Fruit fly (Drosophila melanogaster) whole organism, prepupa: ENCODE data around the gene Fuca.

Experiments
- Blimp-1 ChIP-seq: fragments of 200-800 bp; sonication (Bioruptor generic); optimal IDR thresholded peaks from 3 replicates; lab custom pipeline; 2017; ENCODE audit warnings: missing biosample characterization, missing genetic modification characterization, mild to moderate bottlenecking, moderate library complexity, missing genetic modification reagents
- CG10631 ChIP-seq: fragments of 200-800 bp; sonication (Bioruptor generic); optimal IDR thresholded peaks from 2 replicates; lab custom pipeline; 2016; ENCODE audit warnings: missing biosample characterization, missing genetic modification characterization
- CG10669 ChIP-seq: fragments of 200-800 bp; sonication (Bioruptor generic); optimal IDR thresholded peaks from 3 replicates; lab custom pipeline; 2018; ENCODE audit warnings: missing biosample characterization, mild to moderate bottlenecking, missing genetic modification characterization, moderate library complexity
- CG11294 ChIP-seq: fragments of 200-800 bp; sonication (Bioruptor generic); IDR thresholded peaks from 2 replicates; pipeline ENCODE4 v1.3.6; 2022; ENCODE audit warnings: missing biosample characterization, missing genetic modification characterization
- CG11762 ChIP-seq: fragments of 200-800 bp; sonication (Bioruptor generic); optimal IDR thresholded peaks from 3 replicates; lab custom pipeline; 2016; ENCODE audit warnings: missing biosample characterization, missing genetic modification characterization; ENCODE audit not compliant: insufficient read depth
- CG11902 ChIP-seq: fragments of 200-800 bp; sonication (Bioruptor generic); optimal IDR thresholded peaks from 3 replicates; lab custom pipeline; 2016; ENCODE audit warnings: missing biosample characterization, missing genetic modification characterization
- CG15336 ChIP-seq: fragments of 200-800 bp; sonication (Bioruptor generic); IDR thresholded peaks from 2 replicates; pipeline ENCODE4 v1.3.6; 2022; ENCODE audit warnings: missing biosample characterization, missing genetic modification characterization
- CG1621 ChIP-seq: fragments of 200-800 bp; sonication (Bioruptor generic); optimal IDR thresholded peaks from 3 replicates; lab custom pipeline; 2018; ENCODE audit warnings: missing biosample characterization, mild to moderate bottlenecking, missing genetic modification characterization
- CG3032 ChIP-seq: fragments of 200-800 bp; optimal IDR thresholded peaks from 2 replicates; lab custom pipeline; 2019; ENCODE audit warnings: missing biosample characterization, mild to moderate bottlenecking, missing genetic modification characterization, moderate library complexity
- CG32006 ChIP-seq: fragments of 200-800 bp; sonication (Bioruptor generic); optimal IDR thresholded peaks from 3 replicates; lab custom pipeline; 2017; ENCODE audit warnings: missing biosample characterization, mild to moderate bottlenecking, missing genetic modification characterization
- CG3919 ChIP-seq: fragments of 200-800 bp; sonication (Bioruptor generic); optimal IDR thresholded peaks from 3 replicates; lab custom pipeline; 2016; ENCODE audit warnings: missing biosample characterization, missing genetic modification characterization
- CG4318 ChIP-seq: fragments of 200-800 bp; sonication (Bioruptor generic); optimal IDR thresholded peaks from 3 replicates; lab custom pipeline; 2017; ENCODE audit warnings: missing biosample characterization, mild to moderate bottlenecking, missing genetic modification characterization
- CG6163 ChIP-seq: fragments of 200-800 bp; sonication (Bioruptor generic); IDR thresholded peaks from 3 replicates; pipeline ENCODE4 v1.3.6; 2022; ENCODE audit warnings: missing biosample characterization, missing genetic modification characterization
- CG6276 ChIP-seq: fragments of 200-800 bp; sonication (Bioruptor generic); optimal IDR thresholded peaks from 2 replicates; lab custom pipeline; 2017; ENCODE audit warnings: missing biosample characterization, mild to moderate bottlenecking, missing genetic modification characterization
- CG6808 ChIP-seq: fragments of 200-800 bp; sonication (Bioruptor generic); optimal IDR thresholded peaks from 3 replicates; lab custom pipeline; 2017; ENCODE audit warnings: missing biosample characterization, missing genetic modification characterization, mild to moderate bottlenecking, moderate library complexity, missing genetic modification reagents
- CG7368 ChIP-seq: fragments of 200-800 bp; sonication (Bioruptor generic); optimal IDR thresholded peaks from 3 replicates; lab custom pipeline; 2016; ENCODE audit warnings: missing biosample characterization, missing genetic modification characterization
- CG8119 ChIP-seq: fragments of 200-800 bp; sonication (Bioruptor generic); IDR thresholded peaks from 3 replicates; pipeline ENCODE4 v1.3.6; 2022; ENCODE audit warnings: missing biosample characterization, missing genetic modification characterization
- Eip78C ChIP-seq: fragments of 200-800 bp; sonication (Bioruptor generic); peaks from one replicate; lab custom pipeline; 2016; ENCODE audit warnings: missing biosample characterization, missing genetic modification characterization
- Eip93F ChIP-seq: fragments of 200-800 bp; sonication (Bioruptor generic); optimal IDR thresholded peaks from 2 replicates; lab custom pipeline; 2016; ENCODE audit warnings: missing biosample characterization, mild to moderate bottlenecking, missing genetic modification characterization
- Ets21C ChIP-seq: fragments of 200-800 bp; sonication (Bioruptor generic); optimal IDR thresholded peaks from 3 replicates; lab custom pipeline; 2016; ENCODE audit warnings: missing biosample characterization, missing genetic modification characterization
- Ets96B ChIP-seq: fragments of 200-800 bp; optimal IDR thresholded peaks from 2 replicates; lab custom pipeline; 2019; ENCODE audit warnings: missing biosample characterization, mild to moderate bottlenecking, missing genetic modification characterization, moderate library complexity
- Gug ChIP-seq: fragments of 200-800 bp; sonication (Bioruptor generic); IDR thresholded peaks from 2 replicates; pipeline ENCODE4 v1.3.6; 2022; ENCODE audit warnings: missing biosample characterization, missing genetic modification characterization
- Hr39 ChIP-seq: fragments of 200-800 bp; sonication (Bioruptor generic); optimal IDR thresholded peaks from 2 replicates; lab custom pipeline; 2016; ENCODE audit warnings: missing biosample characterization, missing genetic modification characterization
- Hr4 ChIP-seq: fragments of 200-800 bp; sonication (Bioruptor generic); optimal IDR thresholded peaks from 3 replicates; lab custom pipeline; 2016; ENCODE audit warnings: missing biosample characterization, missing genetic modification characterization
- Met ChIP-seq: fragments of 200-800 bp; sonication (Bioruptor generic); optimal IDR thresholded peaks from 3 replicates; lab custom pipeline; 2016; ENCODE audit warnings: missing biosample characterization, missing genetic modification characterization
- Smox ChIP-seq: fragments of 200-800 bp; sonication (Bioruptor generic); optimal IDR thresholded peaks from 3 replicates; lab custom pipeline; 2016; ENCODE audit warnings: missing biosample characterization, missing genetic modification characterization
- Sox14 ChIP-seq: fragments of 200-800 bp; sonication (Bioruptor generic); optimal IDR thresholded peaks from 3 replicates; lab custom pipeline; 2016; ENCODE audit warnings: missing biosample characterization, missing genetic modification characterization
- Sox15 ChIP-seq: fragments of 200-800 bp; sonication (Bioruptor generic); optimal IDR thresholded peaks from 3 replicates; lab custom pipeline; 2016; ENCODE audit warnings: missing biosample characterization, missing genetic modification characterization
- achi ChIP-seq: fragments of 200-800 bp; sonication (Bioruptor generic); optimal IDR thresholded peaks from 3 replicates; lab custom pipeline; 2016; ENCODE audit warnings: missing biosample characterization, missing genetic modification characterization
- acj6 ChIP-seq: fragments of 200-800 bp; sonication (Bioruptor generic); optimal IDR thresholded peaks from 3 replicates; lab custom pipeline; 2016; ENCODE audit warnings: missing biosample characterization, missing genetic modification characterization
- cyc ChIP-seq: fragments of 200-800 bp; sonication (Bioruptor generic); optimal IDR thresholded peaks from 3 replicates; lab custom pipeline; 2016; ENCODE audit warnings: missing biosample characterization, missing genetic modification characterization
- dac ChIP-seq: fragments of 200-800 bp; sonication (Bioruptor generic); optimal IDR thresholded peaks from 2 replicates; lab custom pipeline; 2017; ENCODE audit warnings: missing biosample characterization, mild to moderate bottlenecking, missing genetic modification characterization
- dsx ChIP-seq: fragments of 200-800 bp; optimal IDR thresholded peaks from 3 replicates; lab custom pipeline; 2019; ENCODE audit warnings: missing biosample characterization, mild to moderate bottlenecking, missing genetic modification characterization, moderate library complexity; ENCODE audit not compliant: poor library complexity, severe bottlenecking
- eg ChIP-seq: fragments of 200-800 bp; sonication (Bioruptor generic); IDR thresholded peaks from 3 replicates; pipeline ENCODE4 v1.3.6; 2022; ENCODE audit warnings: missing biosample characterization, missing genetic modification characterization
- esn ChIP-seq: fragments of 200-800 bp; sonication (Bioruptor generic); optimal IDR thresholded peaks from 2 replicates; lab custom pipeline; 2016; ENCODE audit warnings: missing biosample characterization, mild to moderate bottlenecking, missing genetic modification characterization, moderate library complexity
- fd59A ChIP-seq: fragments of 200-800 bp; sonication (Bioruptor generic); optimal IDR thresholded peaks from 2 replicates; lab custom pipeline; 2017; ENCODE audit warnings: missing biosample characterization, mild to moderate bottlenecking, missing genetic modification characterization, missing genetic modification reagents
- fd85E ChIP-seq: fragments of 200-800 bp; sonication (Bioruptor generic); optimal IDR thresholded peaks from 3 replicates; lab custom pipeline; 2016; ENCODE audit warnings: missing biosample characterization, missing genetic modification characterization
- fkh ChIP-seq: fragments of 200-800 bp; sonication (Bioruptor generic); optimal IDR thresholded peaks from 3 replicates; lab custom pipeline; 2017; ENCODE audit warnings: missing biosample characterization, mild to moderate bottlenecking, missing genetic modification characterization, moderate library complexity
- net ChIP-seq: fragments of 200-800 bp; sonication (Bioruptor generic); optimal IDR thresholded peaks from 3 replicates; lab custom pipeline; 2016; ENCODE audit warnings: missing biosample characterization, missing genetic modification characterization
- salr ChIP-seq, 2 experiments: fragments of 200-800 bp; sonication (Bioruptor generic); optimal IDR thresholded peaks; 3 replicates each; lab custom pipeline; 2016 to 2018; ENCODE audit warnings: missing biosample characterization in 2 of 2, missing genetic modification characterization in 2 of 2, mild to moderate bottlenecking in 1 of 2
- spab ChIP-seq: fragments of 200-800 bp; sonication (Bioruptor generic); optimal IDR thresholded peaks from 2 replicates; lab custom pipeline; 2017; ENCODE audit warnings: missing biosample characterization, mild to moderate bottlenecking, missing genetic modification characterization, missing genetic modification reagents
- ss ChIP-seq, 2 experiments: fragments of 200-800 bp; sonication (Bioruptor generic); optimal IDR thresholded peaks; 2 replicates in 1 of 2; 3 replicates in 1 of 2; lab custom pipeline; 2017 to 2018; ENCODE audit warnings: mild to moderate bottlenecking in 2 of 2, missing biosample characterization in 2 of 2, missing genetic modification characterization in 2 of 2, moderate library complexity in 1 of 2
- svp ChIP-seq: fragments of 200-800 bp; sonication (Bioruptor generic); peaks from one replicate; lab custom pipeline; 2016; ENCODE audit warnings: missing biosample characterization, missing genetic modification characterization
- topi ChIP-seq: fragments of 200-800 bp; sonication (Bioruptor generic); optimal IDR thresholded peaks from 3 replicates; lab custom pipeline; 2016; ENCODE audit warnings: missing biosample characterization, missing genetic modification characterization
- vri ChIP-seq: fragments of 200-800 bp; sonication (Bioruptor generic); optimal IDR thresholded peaks from 3 replicates; lab custom pipeline; 2016; ENCODE audit warnings: missing biosample characterization, mild to moderate bottlenecking, missing genetic modification characterization

Fuca gene

DNA sequence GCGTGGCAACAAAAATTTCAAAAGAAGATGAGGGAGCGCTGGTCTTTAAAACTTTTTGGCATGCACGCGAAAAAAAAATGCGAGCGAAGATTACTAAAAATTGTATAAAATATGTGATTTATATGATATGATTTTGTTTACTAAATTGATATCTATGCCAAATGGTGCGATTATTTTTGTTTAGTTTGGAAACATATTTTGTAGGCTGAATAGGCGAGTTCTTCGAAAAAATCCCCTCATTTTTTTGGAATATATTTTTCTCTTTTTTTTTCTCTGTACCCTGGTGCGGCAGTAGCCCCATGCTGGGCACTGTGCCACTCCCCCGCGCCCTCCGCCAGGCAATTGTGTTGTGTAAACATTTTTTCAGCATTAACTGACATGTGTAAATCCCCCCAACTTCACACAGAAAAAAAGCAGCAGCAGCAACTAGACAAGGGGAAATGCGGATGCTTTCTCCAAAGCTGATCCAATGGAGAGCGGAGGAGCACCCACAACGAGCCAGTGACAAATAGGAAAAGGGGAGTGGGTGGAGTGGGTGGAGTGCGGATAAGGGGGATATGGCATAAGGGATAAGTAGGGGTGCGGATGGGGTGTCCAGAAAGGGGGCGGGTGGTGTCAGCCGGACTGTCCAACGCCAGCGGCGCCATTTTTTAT is 36.4 kb downstream of the Fuca start (continued):
- TF ChIP-seq Met (peak; percentile 47), esn (peak; percentile 46), topi (GFP tag; lab: Kevin White, UChicago) (peak; percentile 9), acj6 (GFP tag; lab: Kevin White, UChicago) (peak; percentile 42), CG6276 (GFP tag; lab: Kevin White, UChicago) (no peak), Gug (GFP tag; lab: Robert Waterston, UW) (no peak), CG6163 (GFP tag; lab: Robert Waterston, UW) (peak; percentile 34; the same call in 1 of the 3 replicates), CG11902 (GFP tag; lab: Kevin White, UChicago) (no peak), fkh (GFP tag; lab: Kevin White, UChicago) (no peak), Eip78C (GFP tag; lab: Kevin White, UChicago) (peak; percentile 78), CG10669 (GFP tag; lab: Kevin White, UChicago) (peak; percentile 12), Sox14 (GFP tag; lab: Kevin White, UChicago) (no peak), CG11294 (GFP tag; lab: Robert Waterston, UW) (no peak), CG11762 (GFP tag; lab: Kevin White, UChicago) (no peak), salr (GFP tag; optimal IDR thresholded peaks at IDR 0.05; lab: Kevin White, UChicago) (peak in 1 of 2 experiments; percentile 14), achi (GFP tag; lab: Kevin White, UChicago) (peak; percentile 27), CG7368 (no peak)

- no peak for TF ChIP-seq dac
- peak; percentile 19 for TF ChIP-seq CG32006 (GFP tag; lab: Kevin White, UChicago)
- TF ChIP-seq eg (GFP tag; lab: Robert Waterston, UW): 0 out of 3 replicates have a peak, but pooled peaks have one; percentile 12
- no peak for TF ChIP-seq fd85E (GFP tag; lab: Kevin White, UChicago)
- 0 out of 3 replicates have a peak, but pooled peaks have one; percentile 20 for TF ChIP-seq CG8119
- peak; percentile 81 for TF ChIP-seq Eip78C (GFP tag; lab: Kevin White, UChicago)
- TF ChIP-seq achi (GFP tag; lab: Kevin White, UChicago): peak; percentile 6
- TF ChIP-seq CG1621 (tag; lab: Kevin White, UChicago): no peak
- TF ChIP-seq CG3919 (GFP tag; lab: Kevin White, UChicago): peak; percentile 25
- peak; percentile 3 for TF ChIP-seq Ets96B
These were observed 38.0 kb downstream of the Fuca start for dm6 chr3L:11484483-11484882.

DNA sequence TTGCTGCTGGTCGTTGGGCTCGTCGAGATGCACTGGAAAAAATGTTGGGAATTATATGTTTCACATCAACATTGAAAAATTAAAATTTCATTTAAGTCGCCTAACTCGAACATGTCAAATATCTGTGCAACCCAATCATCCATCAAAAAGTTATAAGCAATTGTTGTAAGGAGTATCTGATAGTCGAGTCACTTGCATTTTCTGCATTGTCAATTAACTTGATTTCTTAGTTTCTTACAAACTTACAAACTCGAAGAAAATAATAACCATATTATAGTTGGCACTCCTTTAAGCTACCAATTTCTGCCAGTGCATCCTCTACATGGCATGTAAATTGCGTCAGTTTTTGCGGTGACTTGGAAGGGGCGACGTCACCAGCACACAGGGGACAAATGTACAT is 39.4 kb downstream of the Fuca start:
- TF ChIP-seq svp (GFP tag; lab: Kevin White, UChicago) (peak; percentile 83), Eip93F (no peak), Smox (GFP tag; lab: Kevin White, UChicago) (peak; percentile 63), vri (GFP tag; lab: Kevin White, UChicago) (no peak), Sox14 (GFP tag; lab: Kevin White, UChicago) (peak; percentile 73), CG15336 (GFP tag; lab: Robert Waterston, UW) (peak; percentile 47; the same call in 1 of the 2 replicates), net (peak; percentile 61), CG3919 (GFP tag; lab: Kevin White, UChicago) (peak; percentile 68), CG6808 (GFP tag; lab: Kevin White, UChicago) (peak; percentile 58), CG4318 (GFP tag; lab: Kevin White, UChicago) (peak; percentile 65), Hr39 (GFP tag; lab: Kevin White, UChicago) (peak; percentile 71), fd59A (peak; percentile 67), Met (peak; percentile 67), salr (GFP tag; optimal IDR thresholded peaks at IDR 0.05; lab: Kevin White, UChicago) (peak; percentile 33 to 75), spab (GFP tag; lab: Kevin White, UChicago) (peak; percentile 54), CG7368 (peak; percentile 40), ss (GFP tag; optimal IDR thresholded peaks at IDR 0.05; lab: Kevin White, UChicago) (peak; percentile 49 to 72), CG32006 (GFP tag; lab: Kevin White, UChicago) (peak; percentile 76), Ets21C (peak; percentile 51), CG11762 (GFP tag; lab: Kevin White, UChicago) (peak; percentile 51), CG3032 (tag; lab: Kevin White, UChicago) (peak; percentile 69), dsx (GFP tag; lab: Kevin White, UChicago) (peak; percentile 61), Sox15 (peak; percentile 54), Hr4 (GFP tag; lab: Kevin White, UChicago) (peak; percentile 65), CG10631 (GFP tag; lab: Kevin White, UChicago) (peak; percentile 74), cyc (GFP tag; lab: Kevin White, UChicago) (peak; percentile 49), fd85E (GFP tag; lab: Kevin White, UChicago) (no peak), achi (GFP tag; lab: Kevin White, UChicago) (peak; percentile 66), fkh (GFP tag; lab: Kevin White, UChicago) (no peak), Blimp-1 (peak; percentile 14)
